Worm (Caenorhabditis elegans) whole organism, early embryonic: ENCODE measurements around the gene pck-1.

Source experiments
- B0310.2 ChIP-seq: sonication (generic microtip); optimal IDR thresholded peaks from 2 replicates; lab custom pipeline; 2016; ENCODE audit warnings: mild to moderate bottlenecking, missing genetic modification characterization, missing compliant biosample characterization
- F13C5.2 ChIP-seq: sonication (generic microtip); optimal IDR thresholded peaks from 2 replicates; lab custom pipeline; 2017; ENCODE audit warnings: mild to moderate bottlenecking, missing genetic modification characterization, inconsistent platforms, missing compliant biosample characterization
- aly-1 ChIP-seq: sonication (generic microtip); optimal IDR thresholded peaks from 2 replicates; lab custom pipeline; 2016; ENCODE audit warnings: missing genetic modification characterization, missing compliant biosample characterization
- ama-1 ChIP-seq: fragments of 150-350 bp; optimal IDR thresholded peaks from 2 replicates; lab custom pipeline; 2014
- ceh-13 ChIP-seq: fragments of 200-800 bp; sonication (Bioruptor generic); optimal IDR thresholded peaks from 2 replicates; lab custom pipeline; 2018; ENCODE audit warnings: mild to moderate bottlenecking, missing genetic modification characterization, missing compliant biosample characterization
- ceh-36 ChIP-seq: sonication (generic microtip); optimal IDR thresholded peaks from 2 replicates; lab custom pipeline; 2016; ENCODE audit warnings: missing genetic modification characterization, inconsistent platforms, missing compliant biosample characterization
- ets-7 ChIP-seq: sonication (generic microtip); optimal IDR thresholded peaks from 2 replicates; lab custom pipeline; 2016; ENCODE audit warnings: missing genotype, missing genetic modification characterization, missing compliant biosample characterization
- flt-1 ChIP-seq: fragments of 200-800 bp; sonication (Bioruptor generic); IDR thresholded peaks from 2 replicates; pipeline ENCODE4 v1.3.6; 2022; ENCODE audit warnings: missing genetic modification characterization, missing compliant biosample characterization
- hmbx-1 ChIP-seq: sonication (generic microtip); optimal IDR thresholded peaks from 2 replicates; lab custom pipeline; 2016; ENCODE audit warnings: mild to moderate bottlenecking, missing genetic modification characterization, missing compliant biosample characterization
- hmg-4 ChIP-seq: fragments of 200-800 bp; sonication (Bioruptor generic); optimal IDR thresholded peaks from 2 replicates; lab custom pipeline; 2018; ENCODE audit warnings: mild to moderate bottlenecking, missing genetic modification characterization, missing compliant biosample characterization
- hnd-1 ChIP-seq: sonication (generic microtip); optimal IDR thresholded peaks from 2 replicates; lab custom pipeline; 2016; ENCODE audit warnings: missing genetic modification characterization, missing compliant biosample characterization
- pes-1 ChIP-seq: fragments of 200-800 bp; sonication (Bioruptor generic); IDR thresholded peaks from 2 replicates; pipeline ENCODE4 v1.3.6; 2022; ENCODE audit warnings: missing genetic modification reagents, missing genetic modification characterization, missing compliant biosample characterization
- scrt-1 ChIP-seq: fragments of 200-800 bp; sonication (Bioruptor generic); IDR thresholded peaks from 2 replicates; pipeline ENCODE4 v1.3.6; 2022; ENCODE audit warnings: missing genetic modification characterization, missing compliant biosample characterization
- sea-1 ChIP-seq: fragments of 200-800 bp; sonication (Bioruptor generic); conservative IDR thresholded peaks from 2 replicates; pipeline ENCODE4 v1.3.6; 2022; ENCODE audit warnings: missing genetic modification characterization, missing compliant biosample characterization
- tbx-11 ChIP-seq: fragments of 200-800 bp; sonication (Bioruptor generic); IDR thresholded peaks from 2 replicates; pipeline ENCODE4 v1.3.6; 2022; ENCODE audit warnings: missing genetic modification characterization, missing compliant biosample characterization
- tbx-37 ChIP-seq: fragments of 200-800 bp; sonication (Bioruptor generic); conservative IDR thresholded peaks from 2 replicates; pipeline ENCODE4 v1.3.6; 2022; ENCODE audit warnings: missing genetic modification reagents, missing genetic modification characterization, missing compliant biosample characterization
- tra-4 ChIP-seq: sonication (generic microtip); optimal IDR thresholded peaks from 2 replicates; lab custom pipeline; 2017; ENCODE audit warnings: missing genetic modification characterization, missing compliant biosample characterization

The pck-1 gene

DNA sequence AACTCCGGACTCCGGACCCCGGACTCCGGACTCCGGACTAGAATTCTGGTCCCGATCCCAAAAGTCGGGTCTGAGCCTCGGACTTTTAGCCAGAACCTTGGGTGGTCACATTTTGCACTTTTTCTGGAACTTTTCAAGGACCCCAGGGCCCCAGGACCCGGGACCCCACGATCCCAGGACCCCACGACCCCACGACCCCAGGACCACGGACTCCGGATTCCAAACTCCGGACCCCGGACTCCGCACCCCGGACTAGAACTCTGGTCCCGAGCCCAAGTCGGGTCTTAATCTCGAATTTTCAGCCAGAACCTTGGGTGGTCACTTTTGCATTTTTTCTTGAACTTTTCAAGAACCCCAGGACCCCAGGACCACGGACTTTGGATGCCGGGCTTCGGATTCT, 23.3 kb downstream of the pck-1 start:
- no peak for TF ChIP-seq flt-1
- no peak for TF ChIP-seq ceh-13 (GFP tag; lab: Kevin White, UChicago)
- no peak for TF ChIP-seq hmg-4 (GFP tag; lab: Kevin White, UChicago)
- TF ChIP-seq aly-1 (tag; lab: Kevin White, UChicago): no peak
- no peak for TF ChIP-seq ceh-36
- TF ChIP-seq scrt-1 (GFP tag; lab: Robert Waterston, UW): no peak
- no peak for TF ChIP-seq pes-1
- no peak for TF ChIP-seq tbx-11 (GFP tag; lab: Robert Waterston, UW)
- TF ChIP-seq hnd-1 (tag; lab: Kevin White, UChicago): no peak
- TF ChIP-seq F13C5.2 (tag; lab: Kevin White, UChicago): no peak
- no peak for TF ChIP-seq B0310.2 (tag; lab: Kevin White, UChicago)
- no peak for TF ChIP-seq ets-7 (tag; lab: Kevin White, UChicago)
- no peak for TF ChIP-seq ama-1 (lab: Kevin White, UChicago)
- TF ChIP-seq tbx-37: no peak
- TF ChIP-seq sea-1 (GFP tag; lab: Robert Waterston, UW): no peak
- TF ChIP-seq hmbx-1 (tag; lab: Kevin White, UChicago): no peak
- no peak for TF ChIP-seq tra-4 (tag; lab: Kevin White, UChicago)

DNA sequence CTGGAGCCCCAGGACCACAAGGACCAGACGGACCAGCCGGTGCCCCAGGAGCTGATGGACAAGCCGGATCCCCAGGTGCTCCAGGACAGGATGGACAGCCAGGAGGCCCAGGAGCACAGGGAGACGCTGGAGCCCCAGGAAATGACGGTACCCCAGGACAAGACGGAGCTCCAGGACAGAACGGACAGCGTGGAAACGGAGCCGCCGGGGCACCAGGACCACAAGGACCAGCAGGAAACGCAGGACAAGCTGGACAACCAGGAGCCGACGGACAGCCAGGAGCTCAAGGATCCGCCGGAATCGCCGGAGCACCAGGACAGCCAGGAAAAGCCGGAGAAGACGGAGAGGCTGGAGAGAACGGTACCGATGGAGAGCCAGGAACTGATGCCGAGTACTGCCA, 24.6 kb downstream of the pck-1 start:
- TF ChIP-seq hmg-4 (GFP tag; lab: Kevin White, UChicago) (peak; percentile 4), B0310.2 (tag; lab: Kevin White, UChicago) (no peak)

DNA sequence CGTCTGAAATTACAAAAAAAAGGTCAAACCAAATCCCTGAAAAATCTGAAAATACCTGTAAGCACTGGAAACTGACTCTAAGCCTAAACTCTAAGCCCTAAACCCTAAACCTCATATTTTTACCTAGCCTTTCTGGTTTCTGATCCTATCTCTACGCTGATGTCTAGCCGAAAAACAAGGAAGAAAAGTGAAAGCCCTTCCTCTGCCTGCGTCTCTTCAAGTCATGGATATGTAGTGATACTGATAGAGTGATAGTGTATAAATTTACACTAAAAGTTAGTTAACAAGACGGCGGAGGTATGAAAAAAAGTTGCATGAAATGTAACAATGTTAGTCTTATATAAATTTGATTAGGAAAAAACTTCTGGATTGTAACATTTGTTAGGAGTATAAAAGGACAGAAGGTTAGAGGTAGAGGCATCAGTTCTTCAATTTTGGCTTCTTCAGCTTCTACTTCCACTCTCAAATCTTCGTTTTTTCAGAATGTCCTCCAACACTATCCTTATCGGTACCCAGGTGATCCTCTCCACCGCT, 25.4 kb downstream of the pck-1 start, which contains the start of gene col-88:
TSS of gene col-88 (plus strand) at position 484 of the 534 bp plus-strand sequence.
- TF ChIP-seq ceh-36: no peak
- TF ChIP-seq ama-1 (lab: Kevin White, UChicago): no peak
- no peak for TF ChIP-seq tbx-11 (GFP tag; lab: Robert Waterston, UW)
- TF ChIP-seq pes-1: no peak
- no peak for TF ChIP-seq tra-4 (tag; lab: Kevin White, UChicago)
- no peak for TF ChIP-seq F13C5.2 (tag; lab: Kevin White, UChicago)
- no peak for TF ChIP-seq ets-7 (tag; lab: Kevin White, UChicago)
- no peak for TF ChIP-seq flt-1
- no peak for TF ChIP-seq tbx-37

DNA sequence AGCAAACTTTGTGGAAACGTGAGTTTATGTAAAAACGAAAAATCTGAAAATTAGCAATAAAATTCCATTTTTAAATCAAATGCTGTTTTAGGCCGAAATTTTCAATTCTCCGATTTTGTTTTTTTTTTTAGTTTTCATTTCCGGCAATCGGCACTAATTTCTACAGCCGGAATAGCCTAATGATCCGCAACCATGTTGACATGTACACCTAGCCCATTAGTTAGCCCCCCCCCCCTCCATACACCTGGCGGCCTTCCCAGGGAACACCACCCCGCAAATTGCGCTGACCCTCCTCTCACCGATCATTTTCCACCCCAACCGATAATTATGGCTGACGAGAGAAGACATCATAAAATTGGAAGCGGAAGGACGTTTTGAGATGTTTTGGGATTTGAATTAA, 26.5 kb downstream of the pck-1 start:
- TF ChIP-seq tra-4 (tag; lab: Kevin White, UChicago) (no peak), F13C5.2 (tag; lab: Kevin White, UChicago) (no peak), pes-1 (no peak), ama-1 (lab: Kevin White, UChicago) (no peak), hmg-4 (GFP tag; lab: Kevin White, UChicago) (no peak), hnd-1 (tag; lab: Kevin White, UChicago) (no peak), ceh-36 (no peak), scrt-1 (GFP tag; lab: Robert Waterston, UW) (no peak), ceh-13 (GFP tag; lab: Kevin White, UChicago) (no peak), B0310.2 (tag; lab: Kevin White, UChicago) (no peak), ets-7 (tag; lab: Kevin White, UChicago) (no peak), flt-1 (no peak), tbx-11 (GFP tag; lab: Robert Waterston, UW) (no peak), sea-1 (GFP tag; lab: Robert Waterston, UW) (no peak), hmbx-1 (tag; lab: Kevin White, UChicago) (no peak), tbx-37 (no peak)

DNA sequence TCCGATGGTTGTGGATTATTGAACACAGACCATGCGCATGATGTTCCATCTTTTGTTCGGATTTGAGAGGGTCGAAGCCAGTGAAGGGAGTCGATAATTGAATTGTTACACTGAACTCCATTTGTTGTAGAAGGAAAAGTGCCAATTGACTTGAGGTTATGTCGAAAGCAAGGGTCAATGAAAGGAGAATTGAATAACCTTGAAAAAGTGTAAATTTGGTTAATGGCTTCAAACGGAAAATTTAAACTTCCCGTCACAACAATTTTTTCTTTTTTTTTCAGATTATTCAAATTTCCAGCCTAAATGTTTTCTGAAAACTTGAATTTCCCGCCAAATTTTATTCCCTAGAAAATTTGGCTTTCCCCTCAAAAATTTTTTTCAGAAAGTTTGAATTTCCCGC, 27.9 kb downstream of the pck-1 start, which contains the start of gene clp-10:
TSS of gene clp-10 (minus strand) at position 101 of the 400 bp plus-strand sequence.
- TF ChIP-seq hnd-1 (tag; lab: Kevin White, UChicago) (no peak), tbx-11 (GFP tag; lab: Robert Waterston, UW) (no peak), B0310.2 (tag; lab: Kevin White, UChicago) (no peak), hmbx-1 (tag; lab: Kevin White, UChicago) (no peak), ceh-13 (GFP tag; lab: Kevin White, UChicago) (no peak), tbx-37 (no peak), F13C5.2 (tag; lab: Kevin White, UChicago) (no peak), ama-1 (lab: Kevin White, UChicago) (no peak), hmg-4 (GFP tag; lab: Kevin White, UChicago) (no peak), flt-1 (no peak)

DNA sequence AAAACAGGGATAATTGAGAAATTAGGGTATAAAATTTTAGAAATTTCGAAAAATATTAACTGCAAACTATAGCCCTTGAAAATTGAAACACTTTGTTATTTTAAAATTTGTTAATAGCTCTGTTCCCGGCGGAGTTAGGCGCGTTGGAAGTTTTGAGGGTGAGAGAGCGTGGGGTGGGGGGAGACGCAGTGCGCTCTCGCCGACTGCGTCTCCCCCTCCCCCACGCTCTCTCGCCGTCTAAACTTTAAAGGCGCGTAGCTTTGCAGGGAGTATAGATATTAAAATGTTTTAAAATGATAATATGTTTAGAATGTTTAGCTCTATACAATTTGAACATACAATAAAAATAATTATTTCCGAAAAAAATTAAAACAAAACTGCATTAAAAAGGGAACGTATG, 32.8 kb downstream of the pck-1 start:
- TF ChIP-seq flt-1: no peak
- no peak for TF ChIP-seq tra-4 (tag; lab: Kevin White, UChicago)
- no peak for TF ChIP-seq ets-7 (tag; lab: Kevin White, UChicago)
- no peak for TF ChIP-seq scrt-1 (GFP tag; lab: Robert Waterston, UW)
- no peak for TF ChIP-seq hmg-4 (GFP tag; lab: Kevin White, UChicago)
- no peak for TF ChIP-seq ama-1 (lab: Kevin White, UChicago)
- no peak for TF ChIP-seq hmbx-1 (tag; lab: Kevin White, UChicago)
- no peak for TF ChIP-seq pes-1
- TF ChIP-seq ceh-13 (GFP tag; lab: Kevin White, UChicago): no peak
- TF ChIP-seq ceh-36: no peak
- no peak for TF ChIP-seq aly-1 (tag; lab: Kevin White, UChicago)
- TF ChIP-seq sea-1 (GFP tag; lab: Robert Waterston, UW): no peak
- no peak for TF ChIP-seq hnd-1 (tag; lab: Kevin White, UChicago)
- no peak for TF ChIP-seq B0310.2 (tag; lab: Kevin White, UChicago)
- no peak for TF ChIP-seq F13C5.2 (tag; lab: Kevin White, UChicago)
- no peak for TF ChIP-seq tbx-37
- no peak for TF ChIP-seq tbx-11 (GFP tag; lab: Robert Waterston, UW)

DNA sequence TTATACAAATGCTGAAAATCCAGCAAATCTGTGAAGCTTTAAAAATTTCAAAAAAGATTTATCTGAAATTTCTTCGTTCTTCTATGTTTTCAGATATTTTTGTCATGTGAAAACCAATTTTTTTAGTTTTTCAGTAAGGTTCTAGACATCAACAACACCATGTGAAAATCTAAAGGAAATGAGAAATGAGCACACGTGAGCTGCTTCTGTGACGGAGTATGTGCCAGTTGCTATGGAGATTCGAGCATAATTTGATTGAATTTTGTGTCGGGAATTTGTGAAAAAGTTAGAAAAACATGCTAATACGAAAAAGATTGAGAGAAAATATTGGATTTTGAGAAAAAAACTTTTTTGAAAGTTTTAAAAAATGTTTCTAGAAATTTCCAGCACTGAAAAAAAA, 34.5 kb downstream of the pck-1 start:
- TF ChIP-seq tbx-11 (GFP tag; lab: Robert Waterston, UW) (no peak), scrt-1 (GFP tag; lab: Robert Waterston, UW) (no peak), ama-1 (lab: Kevin White, UChicago) (no peak), hnd-1 (tag; lab: Kevin White, UChicago) (no peak), pes-1 (no peak), ets-7 (tag; lab: Kevin White, UChicago) (no peak), F13C5.2 (tag; lab: Kevin White, UChicago) (no peak), tra-4 (tag; lab: Kevin White, UChicago) (no peak), flt-1 (no peak), sea-1 (GFP tag; lab: Robert Waterston, UW) (no peak), ceh-13 (GFP tag; lab: Kevin White, UChicago) (no peak), ceh-36 (no peak), aly-1 (tag; lab: Kevin White, UChicago) (no peak), B0310.2 (tag; lab: Kevin White, UChicago) (no peak), tbx-37 (no peak), hmg-4 (GFP tag; lab: Kevin White, UChicago) (no peak), hmbx-1 (tag; lab: Kevin White, UChicago) (no peak)
